ENCODE assay signal across 5 fruit fly cellular contexts in the genomic region with DNA sequence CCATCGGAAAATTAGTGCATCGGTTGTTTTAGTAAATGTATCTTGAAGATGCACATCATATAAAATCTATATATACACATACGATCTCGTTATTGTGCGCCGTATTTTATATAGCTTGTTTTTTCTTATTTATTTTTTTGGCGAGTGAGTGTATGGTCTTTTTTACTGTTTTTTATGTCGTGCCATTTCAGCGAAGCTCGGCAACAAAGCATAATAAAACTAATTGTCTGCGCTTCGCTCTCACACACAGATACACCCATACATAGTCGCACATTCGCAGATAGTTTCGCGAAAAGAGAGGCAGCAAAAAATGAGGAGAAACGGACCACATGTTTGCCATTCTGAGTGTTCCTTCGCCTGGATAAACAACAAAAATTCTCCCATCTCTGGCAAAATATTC.
A peak's percentile ranks its signal among the peaks of the same experiment; 100 is the strongest.
TF ChIP-seq lines count a peak whose summit lies in the region.

No protein-coding gene starts in this region.

- TF ChIP-seq CTCF in whole organism, embryonic (GFP tag; optimal IDR thresholded peaks at IDR 0.05; lab: Kevin White, UChicago), result no peak

TF ChIP-seq in whole organism, adult, 20 proteins besides CTCF, POLR2A, EP300 and RAD21:
- TF ChIP-seq tj (GFP tag; optimal IDR thresholded peaks at IDR 0.05; lab: Kevin White, UChicago) (peak; percentile 41), pad (GFP tag; optimal IDR thresholded peaks at IDR 0.05; lab: Kevin White, UChicago) (no peak)

TF ChIP-seq in whole organism, embryonic, 481 proteins besides CTCF, POLR2A, EP300 and RAD21 (continues in another document):
- no peak for TF ChIP-seq dmrt11E (tag; optimal IDR thresholded peaks at IDR 0.05; lab: Kevin White, UChicago)
- TF ChIP-seq twi (tag; optimal IDR thresholded peaks at IDR 0.05; lab: Kevin White, UChicago), result no peak
- TF ChIP-seq sens (GFP tag; lab: Kevin White, UChicago), result peak; percentile 35
- TF ChIP-seq chn (GFP tag; optimal IDR thresholded peaks at IDR 0.05; lab: Kevin White, UChicago), result no peak
- no peak for TF ChIP-seq tgo (GFP tag; IDR thresholded peaks at IDR 0.05; lab: Robert Waterston, UW)
- TF ChIP-seq CG30403 (GFP tag; optimal IDR thresholded peaks at IDR 0.05; lab: Kevin White, UChicago), result no peak
- TF ChIP-seq CG34224 (GFP tag; IDR thresholded peaks at IDR 0.05; lab: Robert Waterston, UW; ENCODE audit: partially characterized antibody), result no peak
- no peak for TF ChIP-seq Dbx (GFP tag; IDR thresholded peaks at IDR 0.05; lab: Robert Waterston, UW)
- TF ChIP-seq Elba2 (GFP tag; optimal IDR thresholded peaks at IDR 0.05; lab: Kevin White, UChicago), result no peak
- no peak for TF ChIP-seq CG8765 (GFP tag; IDR thresholded peaks at IDR 0.05; lab: Robert Waterston, UW)
- no peak for TF ChIP-seq org-1 (GFP tag; optimal IDR thresholded peaks at IDR 0.05; lab: Kevin White, UChicago)
- TF ChIP-seq NFAT (GFP tag; IDR thresholded peaks at IDR 0.05; lab: Robert Waterston, UW), result no peak
- no peak for TF ChIP-seq lmd (GFP tag; IDR thresholded peaks at IDR 0.05; lab: Robert Waterston, UW)
- no peak for TF ChIP-seq CG10565 (GFP tag; optimal IDR thresholded peaks at IDR 0.05; lab: Kevin White, UChicago)
- no peak for TF ChIP-seq CG33557 (GFP tag; optimal IDR thresholded peaks at IDR 0.05; lab: Kevin White, UChicago)
- no peak for TF ChIP-seq HLH4C (GFP tag; IDR thresholded peaks at IDR 0.05; lab: Robert Waterston, UW; ENCODE audit: partially characterized antibody)
- no peak for TF ChIP-seq CG4360 (GFP tag; IDR thresholded peaks at IDR 0.05; lab: Robert Waterston, UW)
- no peak for TF ChIP-seq CG11247 (GFP tag; IDR thresholded peaks at IDR 0.05; lab: Robert Waterston, UW)
- no peak for TF ChIP-seq CG5180 (GFP tag; optimal IDR thresholded peaks at IDR 0.05; lab: Kevin White, UChicago)
- TF ChIP-seq Dll (GFP tag; IDR thresholded peaks at IDR 0.05; lab: Robert Waterston, UW; ENCODE audit: partially characterized antibody), result no peak
- TF ChIP-seq nom (GFP tag; optimal IDR thresholded peaks at IDR 0.05; lab: Kevin White, UChicago), result peak; percentile 82
- TF ChIP-seq Drgx (GFP tag; IDR thresholded peaks at IDR 0.05; lab: Robert Waterston, UW), result peak; percentile 63; the same call in 1 of the 2 replicates

TF ChIP-seq in whole organism, prepupa, 60 proteins besides CTCF, POLR2A, EP300 and RAD21 (continues in another document):
- peak; percentile 59; the same call in 1 of the 2 replicates for TF ChIP-seq CG15336 (GFP tag; IDR thresholded peaks at IDR 0.05; lab: Robert Waterston, UW)
- TF ChIP-seq Hr39 (GFP tag; optimal IDR thresholded peaks at IDR 0.05; lab: Kevin White, UChicago), result no peak
- TF ChIP-seq Sox102F (GFP tag; optimal IDR thresholded peaks at IDR 0.05; lab: Kevin White, UChicago), result peak; percentile 7
- TF ChIP-seq CG1621 (tag; optimal IDR thresholded peaks at IDR 0.05; lab: Kevin White, UChicago), result peak; percentile 50
- TF ChIP-seq CG8119 (GFP tag; IDR thresholded peaks at IDR 0.05; lab: Robert Waterston, UW), result peak; percentile 76; the same call in 2 of the 3 replicates
- peak; percentile 60 for TF ChIP-seq dsx (GFP tag; optimal IDR thresholded peaks at IDR 0.05; lab: Kevin White, UChicago; ENCODE audit: poor library complexity, severe bottlenecking)
- no peak for TF ChIP-seq svp (GFP tag; lab: Kevin White, UChicago)
- TF ChIP-seq CG9139 (GFP tag; optimal IDR thresholded peaks at IDR 0.05; lab: Kevin White, UChicago), result peak; percentile 34
- peak; percentile 47 for TF ChIP-seq net (GFP tag; optimal IDR thresholded peaks at IDR 0.05; lab: Kevin White, UChicago)
- peak; percentile 49 for TF ChIP-seq CG16779 (tag; optimal IDR thresholded peaks at IDR 0.05; lab: Kevin White, UChicago)
- TF ChIP-seq Ets21C (GFP tag; optimal IDR thresholded peaks at IDR 0.05; lab: Kevin White, UChicago), result no peak
- no peak for TF ChIP-seq Sox15 (GFP tag; optimal IDR thresholded peaks at IDR 0.05; lab: Kevin White, UChicago)
- no peak for TF ChIP-seq CG8319 (GFP tag; optimal IDR thresholded peaks at IDR 0.05; lab: Kevin White, UChicago)
- peak in 1 of 2 experiments; percentile 5 for TF ChIP-seq salr (GFP tag; optimal IDR thresholded peaks at IDR 0.05; lab: Kevin White, UChicago)
- TF ChIP-seq CG3032 (tag; optimal IDR thresholded peaks at IDR 0.05; lab: Kevin White, UChicago), result peak; percentile 5
- TF ChIP-seq CG6163 (GFP tag; IDR thresholded peaks at IDR 0.05; lab: Robert Waterston, UW), result peak; percentile 68; the same call in 2 of the 3 replicates
- peak; percentile 70 for TF ChIP-seq Eip78C (GFP tag; lab: Kevin White, UChicago)
- peak; percentile 59 to 67 for TF ChIP-seq ss (GFP tag; optimal IDR thresholded peaks at IDR 0.05; lab: Kevin White, UChicago)
- peak; percentile 65 for TF ChIP-seq CG6808 (GFP tag; optimal IDR thresholded peaks at IDR 0.05; lab: Kevin White, UChicago)
- TF ChIP-seq Ets96B (tag; optimal IDR thresholded peaks at IDR 0.05; lab: Kevin White, UChicago), result peak; percentile 36
- no peak for TF ChIP-seq pdm3 (GFP tag; optimal IDR thresholded peaks at IDR 0.05; lab: Kevin White, UChicago)

TF ChIP-seq in whole organism, pupa, 21 proteins besides CTCF, POLR2A, EP300 and RAD21:
- TF ChIP-seq Snoo (tag; optimal IDR thresholded peaks at IDR 0.05; lab: Kevin White, UChicago) (no peak), CG34367 (tag; optimal IDR thresholded peaks at IDR 0.05; lab: Kevin White, UChicago) (peak; percentile 45), CG17806 (tag; optimal IDR thresholded peaks at IDR 0.05; lab: Kevin White, UChicago) (no peak), Pif1A (GFP tag; optimal IDR thresholded peaks at IDR 0.05; lab: Kevin White, UChicago) (peak; percentile 18), CG9948 (tag; optimal IDR thresholded peaks at IDR 0.05; lab: Kevin White, UChicago) (no peak), CG4496 (GFP tag; IDR thresholded peaks at IDR 0.05; lab: Robert Waterston, UW) (peak; percentile 70; the same call in 2 of the 3 replicates), Pif1B (GFP tag; optimal IDR thresholded peaks at IDR 0.05; lab: Kevin White, UChicago) (no peak), CG8301 (tag; optimal IDR thresholded peaks at IDR 0.05; lab: Kevin White, UChicago) (peak; percentile 21), CG32121 (GFP tag; IDR thresholded peaks at IDR 0.05; lab: Robert Waterston, UW) (peak; percentile 70), fd96Ca (GFP tag; IDR thresholded peaks at IDR 0.05; lab: Robert Waterston, UW) (no peak), gl (tag; optimal IDR thresholded peaks at IDR 0.05; lab: Kevin White, UChicago) (peak; percentile 45), CG13204 (GFP tag; optimal IDR thresholded peaks at IDR 0.05; lab: Kevin White, UChicago) (peak; percentile 3), CG15710 (tag; optimal IDR thresholded peaks at IDR 0.05; lab: Kevin White, UChicago) (peak; percentile 26), CG8159 (tag; optimal IDR thresholded peaks at IDR 0.05; lab: Kevin White, UChicago) (no peak), D1 (tag; optimal IDR thresholded peaks at IDR 0.05; lab: Kevin White, UChicago) (peak; percentile 46), CG10348 (GFP tag; IDR thresholded peaks at IDR 0.05; lab: Robert Waterston, UW) (no peak), Ets98B (GFP tag; IDR thresholded peaks at IDR 0.05; lab: Robert Waterston, UW) (peak; percentile 46; the same call in 1 of the 2 replicates), EcR (GFP tag; optimal IDR thresholded peaks at IDR 0.05; lab: Kevin White, UChicago) (peak; percentile 24), CG14655 (GFP tag; optimal IDR thresholded peaks at IDR 0.05; lab: Kevin White, UChicago) (peak; percentile 38), CG12605 (GFP tag; IDR thresholded peaks at IDR 0.05; lab: Robert Waterston, UW) (peak; percentile 72), rn (GFP tag; IDR thresholded peaks at IDR 0.05; lab: Robert Waterston, UW) (no peak)

TF ChIP-seq in whole organism, wandering third instar larva, 38 proteins besides CTCF, POLR2A, EP300 and RAD21:
- peak; percentile 85 for TF ChIP-seq psq (GFP tag; optimal IDR thresholded peaks at IDR 0.05; lab: Kevin White, UChicago)
- no peak for TF ChIP-seq dmrt93B (GFP tag; optimal IDR thresholded peaks at IDR 0.05; lab: Kevin White, UChicago)
- TF ChIP-seq Rel (GFP tag; optimal IDR thresholded peaks at IDR 0.05; lab: Kevin White, UChicago), result peak; percentile 18
- TF ChIP-seq Rel (tag; optimal IDR thresholded peaks at IDR 0.05; lab: Kevin White, UChicago), result no peak
- peak; percentile 15 for TF ChIP-seq Sp1 (GFP tag; optimal IDR thresholded peaks at IDR 0.05; lab: Kevin White, UChicago)
